Worm (Caenorhabditis elegans): ENCODE results near the gene Y71H2B.2.

DNA sequence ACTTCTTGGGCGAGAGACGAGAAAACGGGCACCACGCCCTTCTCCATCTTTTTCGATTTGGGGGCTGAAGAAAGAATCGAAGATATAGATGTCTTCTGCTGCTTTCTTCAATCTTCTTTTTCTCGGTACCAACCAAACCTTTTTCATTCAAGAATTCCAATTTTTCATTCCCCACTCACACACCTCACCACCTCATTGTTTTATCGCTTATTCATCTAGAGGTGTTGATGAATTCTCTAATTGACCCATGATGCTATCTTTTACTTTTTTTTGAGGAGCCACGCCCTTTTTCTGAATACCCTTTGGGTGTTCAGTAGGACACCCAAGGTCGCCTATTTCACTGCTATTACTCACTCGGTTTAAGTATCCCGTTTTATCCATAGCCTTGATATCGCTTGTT lies 28.5 kb downstream of the Y71H2B.2 start:
- no peak for TF ChIP-seq ces-1 (GFP tag; optimal IDR thresholded peaks at IDR 0.05)
- TF ChIP-seq ztf-11 (tag; optimal IDR thresholded peaks at IDR 0.05) = no peak
- no peak for TF ChIP-seq nhr-28 (tag; optimal IDR thresholded peaks at IDR 0.05)
- no peak for TF ChIP-seq lsy-2 (tag; optimal IDR thresholded peaks at IDR 0.05)
- TF ChIP-seq lin-13 (tag; optimal IDR thresholded peaks at IDR 0.05) = no peak
- TF ChIP-seq unc-120 (tag; optimal IDR thresholded peaks at IDR 0.05; ENCODE audit: poor library complexity, severe bottlenecking) = no peak
- TF ChIP-seq snpc-4 (tag; optimal IDR thresholded peaks at IDR 0.05) = no peak
- TF ChIP-seq cnd-1 (tag; optimal IDR thresholded peaks at IDR 0.05) = no peak
- no peak for TF ChIP-seq nhr-76 (tag; optimal IDR thresholded peaks at IDR 0.05)
- no peak for TF ChIP-seq blmp-1 (tag; optimal IDR thresholded peaks at IDR 0.05)
- TF ChIP-seq unc-39 (tag; optimal IDR thresholded peaks at IDR 0.05) = no peak
- no peak for TF ChIP-seq pha-4 (tag; optimal IDR thresholded peaks at IDR 0.05)
